Worm (Caenorhabditis elegans) whole organism, L3 larva: Measurements from ENCODE around the gene prk-2.

Source experiments
- R02D3.7 ChIP-seq: fragments of 150-350 bp; optimal IDR thresholded peaks from 2 replicates; lab custom pipeline; 2014; ENCODE audit warnings: missing biosample characterization, missing genetic modification characterization
- ZK546.5 ChIP-seq: sonication (generic microtip); optimal IDR thresholded peaks from 2 replicates; lab custom pipeline; 2017; ENCODE audit warnings: missing biosample characterization, missing genetic modification characterization
- aly-2 ChIP-seq: fragments of 150-350 bp; optimal IDR thresholded peaks from 2 replicates; lab custom pipeline; 2014; ENCODE audit warnings: missing biosample characterization, missing genetic modification characterization
- ama-1 ChIP-seq: fragments of 150-350 bp; optimal IDR thresholded peaks from 2 replicates; lab custom pipeline; 2018
- ceh-16 ChIP-seq: sonication (generic microtip); optimal IDR thresholded peaks from 2 replicates; lab custom pipeline; 2017; ENCODE audit warnings: missing biosample characterization, missing genetic modification characterization
- ceh-28 ChIP-seq: fragments of 150-350 bp; optimal IDR thresholded peaks from 2 replicates; lab custom pipeline; 2014; ENCODE audit warnings: missing biosample characterization, missing genetic modification reagents, missing genetic modification characterization
- daf-12 ChIP-seq: fragments of 150-350 bp; optimal IDR thresholded peaks from 2 replicates; lab custom pipeline; 2014; ENCODE audit warnings: missing biosample characterization, missing genetic modification reagents, missing genetic modification characterization
- egl-27 ChIP-seq: sonication (generic microtip); optimal IDR thresholded peaks from 4 replicates; lab custom pipeline; 2017; ENCODE audit warnings: missing biosample characterization, missing genetic modification reagents, missing genetic modification characterization
- elt-1 ChIP-seq: fragments of 150-350 bp; optimal IDR thresholded peaks from 2 replicates; lab custom pipeline; 2014; ENCODE audit warnings: missing biosample characterization, missing genetic modification characterization
- elt-2 ChIP-seq: sonication (generic microtip); optimal IDR thresholded peaks from 2 replicates; lab custom pipeline; 2016; ENCODE audit warnings: missing genetic modification reagents, mild to moderate bottlenecking, missing genetic modification characterization, missing compliant biosample characterization
- elt-3 ChIP-seq, 3 experiments: fragments of 150-350 bp in 1 of 3; sonication (generic microtip) in 2 of 3; optimal IDR thresholded peaks; 2 replicates in 2 of 3; 4 replicates in 1 of 3; lab custom pipeline; 2014 to 2017; ENCODE audit warnings: missing biosample characterization in 3 of 3, missing genetic modification characterization in 3 of 3
- fkh-10 ChIP-seq: sonication (generic microtip); optimal IDR thresholded peaks from 2 replicates; lab custom pipeline; 2017; ENCODE audit warnings: missing biosample characterization, missing genetic modification reagents, missing genetic modification characterization
- fos-1 ChIP-seq: fragments of 150-350 bp; optimal IDR thresholded peaks from 2 replicates; lab custom pipeline; 2014; ENCODE audit warnings: missing biosample characterization, missing genetic modification characterization
- hmg-11 ChIP-seq: sonication (generic microtip); optimal IDR thresholded peaks from 2 replicates; lab custom pipeline; 2016; ENCODE audit warnings: missing genetic modification characterization, missing compliant biosample characterization
- lin-15B ChIP-seq: fragments of 150-350 bp; optimal IDR thresholded peaks from 2 replicates; lab custom pipeline; 2014; ENCODE audit warnings: missing biosample characterization, missing genetic modification characterization
- lsy-12 ChIP-seq: sonication (generic microtip); optimal IDR thresholded peaks from 2 replicates; lab custom pipeline; 2016; ENCODE audit warnings: mild to moderate bottlenecking, missing genetic modification characterization, missing compliant biosample characterization
- mdl-1 ChIP-seq: fragments of 150-350 bp; optimal IDR thresholded peaks from 2 replicates; lab custom pipeline; 2014; ENCODE audit warnings: missing biosample characterization, missing genetic modification characterization
- nfya-1 ChIP-seq: sonication (generic microtip); optimal IDR thresholded peaks from 2 replicates; lab custom pipeline; 2017; ENCODE audit warnings: missing genetic modification characterization, mild to moderate bottlenecking, missing compliant biosample characterization, antibody characterized with exemption, moderate library complexity; ENCODE audit not compliant: insufficient read depth
- nhr-11 ChIP-seq: fragments of 150-350 bp; optimal IDR thresholded peaks from 2 replicates; lab custom pipeline; 2014; ENCODE audit warnings: missing biosample characterization, missing genetic modification characterization
- nhr-23 ChIP-seq: fragments of 150-350 bp; optimal IDR thresholded peaks from 2 replicates; lab custom pipeline; 2014; ENCODE audit warnings: missing biosample characterization, missing genetic modification reagents, missing genetic modification characterization
- nhr-237 ChIP-seq: fragments of 150-350 bp; optimal IDR thresholded peaks from 2 replicates; lab custom pipeline; 2014; ENCODE audit warnings: missing biosample characterization, missing genetic modification characterization
- nhr-25 ChIP-seq: sonication (generic microtip); optimal IDR thresholded peaks from 2 replicates; lab custom pipeline; 2017; ENCODE audit warnings: missing biosample characterization, missing genetic modification characterization
- nhr-28 ChIP-seq: fragments of 150-350 bp; optimal IDR thresholded peaks from 2 replicates; lab custom pipeline; 2014; ENCODE audit warnings: missing biosample characterization, missing genetic modification characterization
- nhr-43 ChIP-seq: sonication (generic microtip); optimal IDR thresholded peaks from 2 replicates; lab custom pipeline; 2016; ENCODE audit warnings: mild to moderate bottlenecking, missing genetic modification characterization, missing compliant biosample characterization; ENCODE audit not compliant: poor library complexity, severe bottlenecking
- nhr-67 ChIP-seq: fragments of 150-350 bp; optimal IDR thresholded peaks from 2 replicates; lab custom pipeline; 2014; ENCODE audit warnings: missing biosample characterization, missing genetic modification characterization
- nhr-77 ChIP-seq: fragments of 150-350 bp; optimal IDR thresholded peaks from 2 replicates; lab custom pipeline; 2014; ENCODE audit warnings: missing biosample characterization, missing genetic modification characterization
- pha-4 ChIP-seq: fragments of 150-350 bp; optimal IDR thresholded peaks from 2 replicates; lab custom pipeline; 2014; ENCODE audit warnings: missing biosample characterization, missing genetic modification reagents, missing genetic modification characterization
- pqm-1 ChIP-seq: fragments of 150-350 bp; optimal IDR thresholded peaks from 2 replicates; lab custom pipeline; 2017; ENCODE audit warnings: missing biosample characterization, missing genetic modification characterization, inconsistent platforms
- sea-2 ChIP-seq: fragments of 150-350 bp; sonication (generic microtip); optimal IDR thresholded peaks from 4 replicates; lab custom pipeline; 2014; ENCODE audit warnings: missing biosample characterization, missing genetic modification reagents, missing genetic modification characterization
- skn-1 ChIP-seq: fragments of 150-350 bp; optimal IDR thresholded peaks from 2 replicates; lab custom pipeline; 2014; ENCODE audit warnings: missing biosample characterization, missing genetic modification characterization
- unc-39 ChIP-seq: sonication (generic microtip); optimal IDR thresholded peaks from 4 replicates; lab custom pipeline; 2017; ENCODE audit warnings: missing biosample characterization, missing genetic modification characterization
- unc-62 ChIP-seq: fragments of 150-350 bp; sonication (generic microtip); optimal IDR thresholded peaks from 4 replicates; lab custom pipeline; 2014; ENCODE audit warnings: missing biosample characterization, missing genetic modification reagents, missing genetic modification characterization
- ztf-11 ChIP-seq: fragments of 150-350 bp; optimal IDR thresholded peaks from 2 replicates; lab custom pipeline; 2014; ENCODE audit warnings: missing biosample characterization, missing genetic modification characterization

Gene prk-2

DNA sequence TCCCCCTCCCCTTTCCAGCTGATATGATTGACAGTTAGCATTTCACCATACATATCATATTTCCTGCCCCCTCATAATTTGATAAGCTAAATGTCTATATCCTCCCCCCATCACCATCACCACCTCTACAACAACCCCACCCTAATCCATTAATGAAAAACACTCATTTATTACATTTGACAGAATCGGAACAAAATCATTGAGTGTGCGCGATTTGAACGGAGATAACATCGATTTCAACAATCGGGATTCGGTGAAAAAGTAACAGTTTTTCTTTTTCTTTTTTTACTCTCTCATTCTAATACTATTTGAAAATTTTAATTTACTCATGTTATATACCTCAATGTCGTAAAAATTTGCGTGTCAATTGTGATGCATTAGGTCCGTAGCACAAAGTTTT is 24.2 kb downstream of the prk-2 start:
- no peak for TF ChIP-seq ztf-11 (tag; lab: Kevin White, UChicago)
- TF ChIP-seq elt-3 (tag; optimal IDR thresholded peaks at IDR 0.05; lab: Kevin White, UChicago), result no peak
- TF ChIP-seq fos-1 (tag; lab: Kevin White, UChicago), result no peak
- no peak for TF ChIP-seq nfya-1 (tag; lab: Kevin White, UChicago)
- TF ChIP-seq elt-1 (tag; lab: Kevin White, UChicago), result peak; percentile 29
- TF ChIP-seq sea-2 (GFP tag; lab: Kevin White, UChicago), result no peak
- no peak for TF ChIP-seq skn-1 (tag; lab: Kevin White, UChicago)
- no peak for TF ChIP-seq elt-2
- TF ChIP-seq ama-1, result no peak
- no peak for TF ChIP-seq ZK546.5
- peak; percentile 32 for TF ChIP-seq nhr-23 (tag; lab: Kevin White, UChicago)
- TF ChIP-seq ceh-16 (tag; lab: Kevin White, UChicago), result no peak

DNA sequence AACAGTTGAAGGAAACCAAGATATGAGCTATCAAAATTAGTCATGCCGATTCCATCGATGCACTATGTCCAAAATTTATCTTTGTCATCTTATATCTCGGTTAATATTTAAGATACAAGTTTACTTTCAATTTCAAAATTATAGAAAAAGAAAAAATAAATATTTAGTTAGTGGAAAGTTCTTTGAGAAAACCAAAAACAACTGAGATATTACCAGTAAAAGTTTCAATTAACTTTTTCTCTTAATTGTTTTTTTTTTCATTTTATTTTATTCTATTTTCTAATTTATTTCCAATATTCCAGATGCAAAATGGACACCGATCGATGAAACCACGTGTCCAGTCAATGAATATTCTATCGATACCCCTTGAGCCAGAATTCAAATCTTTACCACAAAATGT is 25.4 kb downstream of the prk-2 start, which contains the start of gene gei-1:
gei-1 (plus strand) TSS at position 301 of the 400 bp plus-strand sequence.
- TF ChIP-seq ceh-28 (tag; lab: Kevin White, UChicago), result no peak
- TF ChIP-seq nhr-237 (tag; lab: Kevin White, UChicago), result no peak
- no peak for TF ChIP-seq nhr-11 (tag; lab: Kevin White, UChicago)
- TF ChIP-seq elt-1 (tag; lab: Kevin White, UChicago), result no peak
- no peak for TF ChIP-seq aly-2 (tag; lab: Kevin White, UChicago)
- no peak for TF ChIP-seq ztf-11 (tag; lab: Kevin White, UChicago)
- no peak for TF ChIP-seq sea-2 (GFP tag; lab: Kevin White, UChicago)
- no peak for TF ChIP-seq hmg-11 (tag; lab: Kevin White, UChicago)
- no peak for TF ChIP-seq nhr-77 (tag; lab: Kevin White, UChicago)
- TF ChIP-seq ceh-16 (tag; lab: Kevin White, UChicago), result no peak
- TF ChIP-seq lin-15B (tag; lab: Kevin White, UChicago), result no peak
- TF ChIP-seq egl-27 (tag; lab: Kevin White, UChicago), result no peak
- TF ChIP-seq nhr-67 (tag; lab: Kevin White, UChicago), result no peak
- TF ChIP-seq lsy-12 (tag; lab: Kevin White, UChicago), result no peak
- no peak for TF ChIP-seq unc-62 (GFP tag; lab: Kevin White, UChicago)
- no peak for TF ChIP-seq skn-1 (tag; lab: Kevin White, UChicago)
- TF ChIP-seq mdl-1 (tag; lab: Kevin White, UChicago), result no peak
- no peak for TF ChIP-seq daf-12 (tag; lab: Kevin White, UChicago)
- TF ChIP-seq pha-4 (tag; lab: Kevin White, UChicago), result no peak

DNA sequence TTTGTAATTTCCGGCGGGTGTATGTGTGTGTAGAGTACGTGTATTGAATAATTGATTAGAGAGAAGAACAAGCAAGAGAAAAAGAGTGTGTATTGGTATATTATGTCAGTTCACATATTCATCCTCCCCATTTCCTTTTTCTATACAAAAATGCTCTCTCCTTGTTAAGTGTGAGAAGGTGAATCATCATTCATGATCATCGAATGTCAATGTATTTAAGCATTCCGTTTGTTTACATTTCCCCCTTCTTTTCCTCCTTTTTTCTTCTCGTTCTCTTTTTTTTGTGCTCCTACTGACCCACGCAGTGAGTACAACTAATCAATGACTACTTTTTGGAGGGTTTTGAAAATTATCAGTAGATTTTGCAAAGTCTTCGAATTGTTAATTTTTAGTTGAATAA is 26.5 kb downstream of the prk-2 start:
- TF ChIP-seq fos-1 (tag; lab: Kevin White, UChicago) (no peak), nhr-11 (tag; lab: Kevin White, UChicago) (no peak), ceh-16 (tag; lab: Kevin White, UChicago) (no peak), ceh-28 (tag; lab: Kevin White, UChicago) (no peak), hmg-11 (tag; lab: Kevin White, UChicago) (peak; percentile 2), pha-4 (tag; lab: Kevin White, UChicago) (peak; percentile 98), pqm-1 (peak; percentile 35)
- TF ChIP-seq, all 47 proteins: peak for 3

DNA sequence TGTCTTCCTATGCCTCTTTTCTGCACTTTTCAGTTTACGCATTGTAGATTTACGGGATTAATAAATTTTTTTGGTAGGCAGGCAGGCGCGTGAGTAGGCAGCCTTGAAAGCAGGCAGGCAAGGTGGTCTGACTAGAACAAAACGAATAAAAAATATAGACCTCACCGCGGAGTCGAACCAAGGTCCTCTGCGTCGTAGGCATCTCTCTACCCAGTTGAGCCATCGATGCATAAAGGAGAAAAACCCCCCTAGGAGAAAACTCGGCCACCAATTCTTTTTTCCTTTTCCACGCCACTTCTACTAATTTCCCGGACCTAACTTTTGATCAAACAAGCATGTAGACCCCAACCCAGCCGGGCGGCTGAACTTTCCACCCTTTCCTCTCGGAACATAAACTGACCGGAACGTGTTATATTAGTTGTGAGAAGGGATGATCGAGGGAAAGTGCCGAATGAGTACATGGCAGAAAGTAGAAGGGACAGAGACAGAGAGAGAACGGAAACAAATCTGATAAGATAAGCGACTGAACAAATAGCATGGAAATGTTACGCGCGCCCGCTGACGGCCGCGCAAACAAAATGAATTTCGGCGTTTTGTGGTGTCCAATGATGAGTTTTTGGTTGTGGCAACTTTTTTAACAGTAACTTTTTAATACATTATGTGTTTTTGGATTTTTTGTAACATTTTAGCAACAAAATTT is 30.5 kb downstream of the prk-2 start:
- peak; percentile 45 for TF ChIP-seq nhr-43 (tag; lab: Kevin White, UChicago)
- no peak for TF ChIP-seq nfya-1 (tag; lab: Kevin White, UChicago)
- no peak for TF ChIP-seq nhr-28 (tag; lab: Kevin White, UChicago)
- TF ChIP-seq elt-2, result peak; percentile 41
- no peak for TF ChIP-seq unc-39 (tag; lab: Kevin White, UChicago)
- no peak for TF ChIP-seq R02D3.7 (tag; lab: Kevin White, UChicago)
- peak; percentile 61 for TF ChIP-seq nhr-23 (tag; lab: Kevin White, UChicago)
- TF ChIP-seq nhr-25 (tag; lab: Kevin White, UChicago), result peak; percentile 23
- no peak for TF ChIP-seq elt-1 (tag; lab: Kevin White, UChicago)
- TF ChIP-seq nhr-67 (tag; lab: Kevin White, UChicago), result no peak
- TF ChIP-seq pha-4 (tag; lab: Kevin White, UChicago), result peak; percentile 23
- peak in 2 of 3 experiments; percentile 78 to 89 for TF ChIP-seq elt-3 (tag; optimal IDR thresholded peaks at IDR 0.05; lab: Kevin White, UChicago)
- TF ChIP-seq fkh-10, result no peak
